Fruit fly (Drosophila melanogaster): ENCODE measurements around the gene fipi.
A peak's percentile ranks its signal among the peaks of the same experiment; 100 is the strongest.

Gene fipi

DNA sequence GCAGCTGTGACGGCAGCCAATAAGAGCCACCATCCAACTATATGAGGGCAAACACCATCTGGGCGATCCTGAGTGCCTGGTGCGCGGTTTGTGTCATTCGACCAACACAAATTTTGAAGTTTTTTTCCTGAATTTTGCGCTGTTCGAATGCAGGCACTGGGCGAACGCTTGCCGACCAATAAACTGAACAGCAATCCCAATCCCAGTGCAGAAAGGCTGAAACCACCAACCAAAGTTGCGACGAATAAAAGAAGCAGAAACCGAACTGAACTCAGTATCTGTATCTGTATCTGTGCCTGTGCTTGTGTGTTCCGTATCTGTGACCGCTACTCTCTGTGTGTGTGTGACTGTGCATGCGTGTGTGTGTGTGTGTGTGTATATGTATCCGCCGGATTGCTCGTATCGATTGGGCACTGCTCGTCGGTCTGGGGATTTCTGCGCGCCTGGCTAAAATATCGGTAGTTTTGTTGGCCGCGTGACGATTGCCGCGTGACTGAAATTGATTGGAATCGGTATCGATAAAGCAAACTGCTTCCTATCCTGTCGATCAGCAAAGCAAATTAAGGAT lies 17.7 kb upstream of the fipi start (continued):
- TF ChIP-seq ftz-f1 (GFP tag; optimal IDR thresholded peaks at IDR 0.05) (peak; percentile 91), CG10979 (tag; optimal IDR thresholded peaks at IDR 0.05) (no peak), CG9797 (GFP tag; optimal IDR thresholded peaks at IDR 0.05) (no peak), CG10462 (GFP tag; optimal IDR thresholded peaks at IDR 0.05) (no peak), vvl (GFP tag; IDR thresholded peaks at IDR 0.05) (peak; percentile 28; the same call in 1 of the 2 replicates), CG2875 (GFP tag; optimal IDR thresholded peaks at IDR 0.05) (no peak), sisA (GFP tag; IDR thresholded peaks at IDR 0.05) (no peak), HLH54F (GFP tag; optimal IDR thresholded peaks at IDR 0.05) (no peak), CG9932 (GFP tag; IDR thresholded peaks at IDR 0.05) (peak; percentile 55), mirr (GFP tag; optimal IDR thresholded peaks at IDR 0.05) (peak; percentile 72), Drgx (GFP tag; IDR thresholded peaks at IDR 0.05) (peak; percentile 69), hth (optimal IDR thresholded peaks at IDR 0.05) (no peak), so (GFP tag; IDR thresholded peaks at IDR 0.05) (peak; percentile 65; the same call in 2 of the 3 replicates), CG12104 (GFP tag; optimal IDR thresholded peaks at IDR 0.05) (no peak), CG8290 (GFP tag; optimal IDR thresholded peaks at IDR 0.05) (no peak), CG8290 (tag; optimal IDR thresholded peaks at IDR 0.05) (peak in 1 of 2 experiments; percentile 77), CG8388 (GFP tag; optimal IDR thresholded peaks at IDR 0.05) (no peak), en (GFP tag; optimal IDR thresholded peaks at IDR 0.05) (no peak), Hmr (GFP tag; optimal IDR thresholded peaks at IDR 0.05) (no peak), crc (GFP tag; optimal IDR thresholded peaks at IDR 0.05) (no peak), Sry-δ (GFP tag; optimal IDR thresholded peaks at IDR 0.05) (no peak), crol (GFP tag; IDR thresholded peaks at IDR 0.05) (peak; percentile 59), CG9817 (tag; optimal IDR thresholded peaks at IDR 0.05) (no peak), CG3281 (GFP tag; optimal IDR thresholded peaks at IDR 0.05) (no peak), fd102C (GFP tag; optimal IDR thresholded peaks at IDR 0.05) (no peak), sens (GFP tag) (no peak), CG10274 (GFP tag; optimal IDR thresholded peaks at IDR 0.05) (no peak), CG7271 (tag; optimal IDR thresholded peaks at IDR 0.05) (no peak), disco-r (GFP tag; optimal IDR thresholded peaks at IDR 0.05) (no peak), Nf-YC (tag; optimal IDR thresholded peaks at IDR 0.05) (peak; percentile 100), CG4617 (GFP tag; optimal IDR thresholded peaks at IDR 0.05; ENCODE audit: borderline replicate concordance) (no peak), ssp (GFP tag; IDR thresholded peaks at IDR 0.05) (no peak), ci (GFP tag; IDR thresholded peaks at IDR 0.05) (peak; percentile 78), CG30020 (tag; optimal IDR thresholded peaks at IDR 0.05) (no peak), CG13624 (GFP tag; optimal IDR thresholded peaks at IDR 0.05) (no peak), sr (GFP tag; IDR thresholded peaks at IDR 0.05) (no peak), twi (tag; optimal IDR thresholded peaks at IDR 0.05) (no peak), CG31365 (tag; optimal IDR thresholded peaks at IDR 0.05) (peak; percentile 44), slp2 (GFP tag; optimal IDR thresholded peaks at IDR 0.05) (no peak), kni (GFP tag; optimal IDR thresholded peaks at IDR 0.05) (peak; percentile 94), CG31388 (GFP tag; optimal IDR thresholded peaks at IDR 0.05) (no peak), ase (GFP tag; IDR thresholded peaks at IDR 0.05) (no peak), chm (GFP tag; IDR thresholded peaks at IDR 0.05) (peak; percentile 77), CG13296 (GFP tag; optimal IDR thresholded peaks at IDR 0.05) (peak; percentile 8), Gsc (GFP tag; IDR thresholded peaks at IDR 0.05) (no peak), ATbp (GFP tag; optimal IDR thresholded peaks at IDR 0.05) (no peak), hkb (optimal IDR thresholded peaks at IDR 0.05) (no peak), hkb (GFP tag; IDR thresholded peaks at IDR 0.05) (peak; percentile 31; the same call in 1 of the 2 replicates), nau (GFP tag; optimal IDR thresholded peaks at IDR 0.05) (peak; percentile 25), Nf-YB (GFP tag; optimal IDR thresholded peaks at IDR 0.05) (peak; percentile 100), CG17385 (GFP tag; optimal IDR thresholded peaks at IDR 0.05) (peak; percentile 79), CG33557 (GFP tag; optimal IDR thresholded peaks at IDR 0.05) (no peak)
